Worm (Caenorhabditis elegans): Measurements from ENCODE around the gene enri-1.

DNA sequence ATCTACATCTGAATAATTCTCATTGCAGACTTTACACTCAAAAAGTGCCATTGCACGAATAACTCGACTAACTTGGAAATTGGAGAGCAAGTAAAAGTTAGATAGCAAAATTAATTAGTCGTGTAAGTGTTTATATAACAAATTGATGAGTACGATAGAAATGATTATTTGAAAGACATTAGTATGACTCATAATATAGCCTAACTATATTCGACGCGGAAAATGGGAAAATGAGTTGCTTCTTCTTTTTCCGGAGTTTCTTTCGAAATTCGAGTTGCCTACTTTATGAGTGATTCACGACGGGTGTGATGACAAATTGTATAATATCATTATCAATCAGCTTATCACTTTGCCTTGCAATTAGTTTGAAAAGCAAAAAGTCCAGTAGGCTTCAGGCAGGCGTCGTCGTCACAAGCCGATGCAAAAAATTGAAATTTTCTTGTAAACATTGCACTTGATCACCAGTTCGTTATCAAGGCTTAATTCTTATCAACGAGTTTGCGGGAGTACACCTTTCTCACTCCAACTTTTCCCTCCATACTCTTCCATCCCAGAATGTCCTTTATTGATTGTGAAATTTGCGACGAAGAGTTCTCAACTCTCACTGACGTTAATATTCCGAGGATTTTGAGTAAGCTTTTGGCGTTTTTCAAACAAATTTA lies 18.4 kb downstream of the enri-1 start, which contains the start of the genes ZK1240.6 and ZK1240.2:
- TF ChIP-seq nfya-1 (tag; optimal IDR thresholded peaks at IDR 0.05) (no peak), nhr-232 (tag; optimal IDR thresholded peaks at IDR 0.05) (no peak), mec-3 (tag; optimal IDR thresholded peaks at IDR 0.05; ENCODE audit: borderline replicate concordance) (no peak), pha-4 (tag; optimal IDR thresholded peaks at IDR 0.05) (no peak), lin-11 (tag; optimal IDR thresholded peaks at IDR 0.05) (no peak), ceh-6 (GFP tag; optimal IDR thresholded peaks at IDR 0.05) (no peak), ceh-9 (tag; optimal IDR thresholded peaks at IDR 0.05) (no peak), F13H6.1 (tag; optimal IDR thresholded peaks at IDR 0.05) (no peak), ceh-24 (tag; optimal IDR thresholded peaks at IDR 0.05) (no peak), ceh-19 (GFP tag; optimal IDR thresholded peaks at IDR 0.05) (no peak), fkh-10 (GFP tag; optimal IDR thresholded peaks at IDR 0.05) (no peak), ceh-48 (tag; optimal IDR thresholded peaks at IDR 0.05) (no peak), pqm-1 (tag; optimal IDR thresholded peaks at IDR 0.05) (no peak), nhr-11 (tag; optimal IDR thresholded peaks at IDR 0.05) (no peak)

All from whole organism, late embryonic.